Fruit fly (Drosophila melanogaster) Kc167 (cell line): Measurements from ENCODE around the gene Dhc93AB.

Experiments used
- Myc ChIP-seq: fragments of >200 bp; optimal IDR thresholded peaks from 2 replicates; lab custom pipeline; 2017; ENCODE audit warnings: missing external identifiers
- Sin3A ChIP-seq: fragments of >200 bp; optimal IDR thresholded peaks from 2 replicates; lab custom pipeline; 2018; ENCODE audit warnings: missing external identifiers
- h ChIP-seq: fragments of >200 bp; optimal IDR thresholded peaks from 3 replicates; lab custom pipeline; 2018; ENCODE audit warnings: missing external identifiers
- insv ChIP-seq: fragments of >200 bp; optimal IDR thresholded peaks from 3 replicates; lab custom pipeline; 2018; ENCODE audit warnings: missing external identifiers
- psq ChIP-seq: fragments of >200 bp; optimal IDR thresholded peaks from 2 replicates; lab custom pipeline; 2017; ENCODE audit warnings: missing external identifiers
- ttk ChIP-seq: sonication (Bioruptor generic); optimal IDR thresholded peaks from 2 replicates; lab custom pipeline; 2017; ENCODE audit warnings: missing external identifiers

dm6 chr3R:21077577-21077976, 35.3 kb upstream of the Dhc93AB start:
- TF ChIP-seq insv (lab: Kevin White, UChicago) (no peak), psq (lab: Kevin White, UChicago) (no peak), h (lab: Kevin White, UChicago) (no peak), ttk (lab: Kevin White, UChicago) (no peak), Myc (no peak), Sin3A (no peak)
